Worm (Caenorhabditis elegans) whole organism, late embryonic: ENCODE data around the gene glb-5.

Source experiments
- C08G9.2 ChIP-seq: sonication (generic microtip); optimal IDR thresholded peaks from 2 replicates; lab custom pipeline; 2016; ENCODE audit warnings: mild to moderate bottlenecking, missing genetic modification characterization, moderate library complexity, missing compliant biosample characterization
- C38D4.7 ChIP-seq: fragments of 200-800 bp; sonication (Bioruptor generic); optimal IDR thresholded peaks from 2 replicates; lab custom pipeline; 2018; ENCODE audit warnings: mild to moderate bottlenecking, missing genetic modification characterization, moderate library complexity, missing compliant biosample characterization
- K09A11.1 ChIP-seq: sonication (generic microtip); optimal IDR thresholded peaks from 2 replicates; lab custom pipeline; 2017; ENCODE audit warnings: antibody characterized with exemption, mild to moderate bottlenecking, missing genetic modification characterization, missing compliant biosample characterization; ENCODE audit not compliant: insufficient read depth
- T23F11.4 ChIP-seq: fragments of 200-800 bp; sonication (Bioruptor generic); optimal IDR thresholded peaks from 2 replicates; lab custom pipeline; 2018; ENCODE audit warnings: mild to moderate bottlenecking, missing genetic modification characterization, missing compliant biosample characterization
- ahr-1 ChIP-seq: sonication (generic microtip); optimal IDR thresholded peaks from 2 replicates; lab custom pipeline; 2016; ENCODE audit warnings: missing genetic modification characterization, missing compliant biosample characterization
- ama-1 ChIP-seq: fragments of 150-350 bp; optimal IDR thresholded peaks from 2 replicates; lab custom pipeline; 2014
- ceh-14 ChIP-seq: sonication (generic microtip); optimal IDR thresholded peaks from 2 replicates; lab custom pipeline; 2016; ENCODE audit warnings: missing genotype, missing genetic modification characterization, missing compliant biosample characterization
- ceh-18 ChIP-seq: sonication (generic microtip); optimal IDR thresholded peaks from 2 replicates; lab custom pipeline; 2016; ENCODE audit warnings: missing genetic modification characterization, missing compliant biosample characterization
- ceh-19 ChIP-seq: fragments of 200-800 bp; sonication (Bioruptor generic); optimal IDR thresholded peaks from 2 replicates; lab custom pipeline; 2018; ENCODE audit warnings: mild to moderate bottlenecking, missing genetic modification characterization, missing compliant biosample characterization
- ceh-30 ChIP-seq: fragments of 150-350 bp; optimal IDR thresholded peaks from 2 replicates; lab custom pipeline; 2014; ENCODE audit warnings: missing biosample characterization, missing genetic modification characterization
- ceh-34 ChIP-seq: sonication (generic microtip); optimal IDR thresholded peaks from 2 replicates; lab custom pipeline; 2016; ENCODE audit warnings: mild to moderate bottlenecking, missing genetic modification characterization, missing compliant biosample characterization
- ceh-48 ChIP-seq: sonication (generic microtip); optimal IDR thresholded peaks from 2 replicates; lab custom pipeline; 2016; ENCODE audit warnings: missing genetic modification characterization, inconsistent platforms, missing compliant biosample characterization
- ceh-6 ChIP-seq: fragments of 200-800 bp; sonication (Bioruptor generic); optimal IDR thresholded peaks from 2 replicates; lab custom pipeline; 2018; ENCODE audit warnings: mild to moderate bottlenecking, missing genetic modification characterization, missing compliant biosample characterization
- che-1 ChIP-seq: sonication (generic microtip); optimal IDR thresholded peaks from 2 replicates; lab custom pipeline; 2016; ENCODE audit warnings: mild to moderate bottlenecking, missing genetic modification characterization, missing compliant biosample characterization
- dmd-4 ChIP-seq: sonication (generic microtip); optimal IDR thresholded peaks from 2 replicates; lab custom pipeline; 2016; ENCODE audit warnings: borderline replicate concordance, missing genetic modification characterization, missing compliant biosample characterization
- dve-1 ChIP-seq: sonication (generic microtip); optimal IDR thresholded peaks from 2 replicates; lab custom pipeline; 2017; ENCODE audit warnings: antibody characterized with exemption, mild to moderate bottlenecking, missing genetic modification characterization, missing compliant biosample characterization
- eyg-1 ChIP-seq: sonication (generic microtip); optimal IDR thresholded peaks from 2 replicates; lab custom pipeline; 2016; ENCODE audit warnings: missing genotype, missing genetic modification characterization, missing compliant biosample characterization
- fax-1 ChIP-seq: sonication (generic microtip); optimal IDR thresholded peaks from 2 replicates; lab custom pipeline; 2016; ENCODE audit warnings: missing genotype, missing genetic modification characterization, missing compliant biosample characterization
- fkh-10 ChIP-seq: fragments of 150-350 bp; optimal IDR thresholded peaks from 2 replicates; lab custom pipeline; 2014; ENCODE audit warnings: missing biosample characterization, missing genetic modification reagents, missing genetic modification characterization
- fkh-6 ChIP-seq: sonication (generic microtip); optimal IDR thresholded peaks from 2 replicates; lab custom pipeline; 2016; ENCODE audit warnings: missing genetic modification characterization, missing compliant biosample characterization
- hlh-13 ChIP-seq: fragments of 200-800 bp; sonication (Bioruptor generic); optimal IDR thresholded peaks from 2 replicates; lab custom pipeline; 2018; ENCODE audit warnings: mild to moderate bottlenecking, missing genetic modification characterization, missing compliant biosample characterization
- hlh-15 ChIP-seq: sonication (generic microtip); optimal IDR thresholded peaks from 2 replicates; lab custom pipeline; 2016; ENCODE audit warnings: missing genetic modification characterization, missing compliant biosample characterization
- hlh-6 ChIP-seq: sonication (generic microtip); optimal IDR thresholded peaks from 2 replicates; lab custom pipeline; 2016; ENCODE audit warnings: missing genotype, missing genetic modification characterization, missing compliant biosample characterization
- lim-6 ChIP-seq: sonication (generic microtip); optimal IDR thresholded peaks from 2 replicates; lab custom pipeline; 2016; ENCODE audit warnings: missing genetic modification characterization, missing compliant biosample characterization
- lin-11 ChIP-seq: fragments of 200-800 bp; sonication (Bioruptor generic); optimal IDR thresholded peaks from 2 replicates; lab custom pipeline; 2018; ENCODE audit warnings: mild to moderate bottlenecking, missing genetic modification characterization, missing compliant biosample characterization
- madf-2 ChIP-seq: sonication (generic microtip); optimal IDR thresholded peaks from 2 replicates; lab custom pipeline; 2017; ENCODE audit warnings: missing genetic modification characterization, missing compliant biosample characterization
- nfya-1 ChIP-seq: sonication (generic microtip); optimal IDR thresholded peaks from 2 replicates; lab custom pipeline; 2017; ENCODE audit warnings: missing genetic modification characterization, mild to moderate bottlenecking, missing compliant biosample characterization, antibody characterized with exemption, moderate library complexity
- nhr-11 ChIP-seq: fragments of 150-350 bp; optimal IDR thresholded peaks from 2 replicates; lab custom pipeline; 2014; ENCODE audit warnings: missing biosample characterization, missing genetic modification characterization
- nhr-232 ChIP-seq: sonication (generic microtip); optimal IDR thresholded peaks from 2 replicates; lab custom pipeline; 2016; ENCODE audit warnings: missing genetic modification characterization, missing compliant biosample characterization
- npax-4 ChIP-seq: sonication (generic microtip); optimal IDR thresholded peaks from 2 replicates; lab custom pipeline; 2016; ENCODE audit warnings: missing genetic modification characterization, missing compliant biosample characterization
- odd-2 ChIP-seq: sonication (generic microtip); optimal IDR thresholded peaks from 2 replicates; lab custom pipeline; 2017; ENCODE audit warnings: antibody characterized with exemption, mild to moderate bottlenecking, missing genetic modification characterization, missing compliant biosample characterization
- pat-9 ChIP-seq: fragments of 200-800 bp; sonication (Bioruptor generic); optimal IDR thresholded peaks from 2 replicates; lab custom pipeline; 2018; ENCODE audit warnings: mild to moderate bottlenecking, missing genetic modification characterization, moderate library complexity, missing compliant biosample characterization
- pax-1 ChIP-seq: fragments of 150-350 bp; optimal IDR thresholded peaks from 2 replicates; lab custom pipeline; 2014; ENCODE audit warnings: missing biosample characterization, missing genetic modification characterization
- pros-1 ChIP-seq: fragments of 150-350 bp; optimal IDR thresholded peaks from 2 replicates; lab custom pipeline; 2014; ENCODE audit warnings: missing biosample characterization, missing genetic modification reagents, missing genetic modification characterization
- ref-2 ChIP-seq: sonication (generic microtip); optimal IDR thresholded peaks from 2 replicates; lab custom pipeline; 2016; ENCODE audit warnings: missing genetic modification characterization, missing compliant biosample characterization
- rnt-1 ChIP-seq: sonication (generic microtip); optimal IDR thresholded peaks from 2 replicates; lab custom pipeline; 2016; ENCODE audit warnings: missing genetic modification characterization, missing compliant biosample characterization
- sox-2 ChIP-seq: fragments of 200-800 bp; sonication (Bioruptor generic); IDR thresholded peaks from 2 replicates; pipeline ENCODE4 v1.3.6; 2022; ENCODE audit warnings: missing genetic modification reagents, missing genetic modification characterization, missing compliant biosample characterization
- sox-4 ChIP-seq: sonication (generic microtip); optimal IDR thresholded peaks from 2 replicates; lab custom pipeline; 2017; ENCODE audit warnings: mild to moderate bottlenecking, missing genetic modification characterization, inconsistent platforms, missing compliant biosample characterization
- syd-9 ChIP-seq: sonication (generic microtip); optimal IDR thresholded peaks from 2 replicates; lab custom pipeline; 2016; ENCODE audit warnings: mild to moderate bottlenecking, missing genetic modification characterization, moderate library complexity, missing compliant biosample characterization
- tbx-2 ChIP-seq: sonication (generic microtip); optimal IDR thresholded peaks from 2 replicates; lab custom pipeline; 2016; ENCODE audit warnings: missing genetic modification characterization, missing compliant biosample characterization
- unc-3 ChIP-seq, 2 experiments: fragments of 200-800 bp in 1 of 2; sonication (Bioruptor generic) in 1 of 2; sonication (generic microtip) in 1 of 2; conservative IDR thresholded peaks in 1 of 2; optimal IDR thresholded peaks in 1 of 2; 2 replicates each; pipeline versions ENCODE4 v1.3.6 to Lab custom; 2016 to 2022; ENCODE audit warnings: missing compliant biosample characterization in 2 of 2, missing genetic modification characterization in 2 of 2, missing genetic modification reagents in 1 of 2
- unc-42 ChIP-seq: sonication (generic microtip); optimal IDR thresholded peaks from 2 replicates; lab custom pipeline; 2016; ENCODE audit warnings: missing genotype, missing genetic modification characterization, missing compliant biosample characterization
- unc-86 ChIP-seq: sonication (generic microtip); optimal IDR thresholded peaks from 2 replicates; lab custom pipeline; 2016; ENCODE audit warnings: missing genetic modification characterization, missing compliant biosample characterization
- zip-5 ChIP-seq: sonication (generic microtip); optimal IDR thresholded peaks from 2 replicates; lab custom pipeline; 2016; ENCODE audit warnings: missing genetic modification characterization, missing compliant biosample characterization
- ztf-16 ChIP-seq: sonication (generic microtip); optimal IDR thresholded peaks from 2 replicates; lab custom pipeline; 2017; ENCODE audit warnings: missing genetic modification characterization, missing compliant biosample characterization

The glb-5 gene

DNA sequence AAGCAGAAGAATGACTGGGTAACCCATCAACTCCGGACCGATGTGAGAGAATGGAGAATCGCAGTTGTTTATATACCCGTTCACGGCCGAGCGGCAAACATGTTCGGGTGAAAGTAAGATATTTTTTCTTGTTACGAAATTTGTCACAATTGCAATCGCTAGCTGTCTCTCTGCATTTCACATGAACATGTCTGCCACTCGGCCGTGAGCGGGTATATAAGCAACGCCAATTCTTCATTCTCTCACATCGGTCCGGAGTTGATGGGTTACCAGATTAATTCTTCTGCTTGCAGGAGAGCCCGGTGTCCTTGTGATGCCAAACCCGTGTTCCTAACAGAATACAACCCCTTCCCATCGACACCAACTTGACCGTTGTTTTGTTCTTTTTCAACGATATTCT is 28.4 kb downstream of the glb-5 start:
- no peak for TF ChIP-seq pax-1 (tag; lab: Kevin White, UChicago)

DNA sequence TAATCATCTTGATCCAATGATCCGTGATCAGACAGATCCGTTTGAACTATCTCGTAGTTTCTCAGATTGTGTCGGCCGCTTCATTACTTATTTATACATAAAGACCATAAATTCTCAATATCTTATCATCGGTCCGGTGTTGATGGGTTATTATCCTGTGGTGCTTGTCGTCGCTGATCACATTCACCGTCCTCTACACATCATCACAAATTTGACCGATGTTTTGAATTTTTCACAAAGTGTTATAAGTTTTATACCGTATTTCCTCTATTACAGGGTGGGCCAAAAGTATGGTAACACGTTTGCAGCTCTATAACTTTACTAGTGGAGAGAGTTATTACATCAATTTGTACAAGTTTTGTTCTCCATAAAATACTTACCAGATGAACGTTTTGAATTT is 29.3 kb downstream of the glb-5 start:
- no peak for TF ChIP-seq C38D4.7 (GFP tag; lab: Kevin White, UChicago)
- TF ChIP-seq madf-2 (tag; lab: Kevin White, UChicago): no peak
- TF ChIP-seq eyg-1 (tag; lab: Kevin White, UChicago): no peak
- no peak for TF ChIP-seq ama-1 (lab: Kevin White, UChicago)
- no peak for TF ChIP-seq nhr-232 (tag; lab: Kevin White, UChicago)
- TF ChIP-seq ceh-48: no peak
- TF ChIP-seq nhr-11 (tag; lab: Kevin White, UChicago): no peak
- no peak for TF ChIP-seq hlh-6 (tag; lab: Kevin White, UChicago)
- TF ChIP-seq ceh-34 (tag; lab: Kevin White, UChicago): no peak
- TF ChIP-seq dve-1 (tag; lab: Kevin White, UChicago): no peak
- no peak for TF ChIP-seq zip-5 (tag; lab: Kevin White, UChicago)
- no peak for TF ChIP-seq ref-2
- no peak for TF ChIP-seq fkh-10
- TF ChIP-seq hlh-13 (GFP tag; lab: Kevin White, UChicago): no peak
- no peak for TF ChIP-seq fkh-6
- no peak for TF ChIP-seq unc-86
- TF ChIP-seq lin-11 (tag; lab: Kevin White, UChicago): no peak
- no peak for TF ChIP-seq ceh-18 (tag; lab: Kevin White, UChicago)
- TF ChIP-seq tbx-2 (tag; lab: Kevin White, UChicago): no peak
- no peak for TF ChIP-seq ceh-30 (tag; lab: Kevin White, UChicago)

DNA sequence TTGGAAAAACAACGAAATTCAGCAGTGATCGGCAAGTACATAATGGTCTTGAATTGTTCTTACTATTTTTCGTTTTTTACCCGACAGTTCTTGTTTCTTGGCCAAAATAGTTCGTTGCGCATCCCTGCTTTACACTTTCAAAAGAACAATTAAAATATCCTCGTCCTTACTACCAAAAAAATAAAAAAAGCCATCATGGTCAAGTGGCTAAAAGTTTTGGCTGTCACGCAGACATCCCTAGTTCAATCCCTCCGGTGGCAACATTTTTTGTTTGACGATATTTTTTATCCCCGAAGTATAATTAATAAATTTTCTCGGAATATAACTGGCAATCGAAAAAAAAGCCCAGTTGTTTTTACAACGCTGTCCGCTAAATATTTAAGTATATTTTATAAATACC is 33.2 kb downstream of the glb-5 start:
- no peak for TF ChIP-seq sox-4
- TF ChIP-seq ceh-19 (GFP tag; lab: Kevin White, UChicago): no peak
- no peak for TF ChIP-seq nfya-1 (tag; lab: Kevin White, UChicago)
- TF ChIP-seq rnt-1 (tag; lab: Kevin White, UChicago): no peak
- no peak for TF ChIP-seq lim-6 (tag; lab: Kevin White, UChicago)
- no peak for TF ChIP-seq ceh-30 (tag; lab: Kevin White, UChicago)
- no peak for TF ChIP-seq odd-2 (tag; lab: Kevin White, UChicago)
- no peak for TF ChIP-seq unc-3 (GFP tag; conservative IDR thresholded peaks at IDR 0.05; lab: Robert Waterston, UW)
- no peak for TF ChIP-seq unc-3 (tag; optimal IDR thresholded peaks at IDR 0.05; lab: Kevin White, UChicago)
- TF ChIP-seq T23F11.4: no peak
- TF ChIP-seq ceh-6: no peak
- TF ChIP-seq dmd-4 (tag; lab: Kevin White, UChicago): no peak
- TF ChIP-seq tbx-2 (tag; lab: Kevin White, UChicago): no peak

DNA sequence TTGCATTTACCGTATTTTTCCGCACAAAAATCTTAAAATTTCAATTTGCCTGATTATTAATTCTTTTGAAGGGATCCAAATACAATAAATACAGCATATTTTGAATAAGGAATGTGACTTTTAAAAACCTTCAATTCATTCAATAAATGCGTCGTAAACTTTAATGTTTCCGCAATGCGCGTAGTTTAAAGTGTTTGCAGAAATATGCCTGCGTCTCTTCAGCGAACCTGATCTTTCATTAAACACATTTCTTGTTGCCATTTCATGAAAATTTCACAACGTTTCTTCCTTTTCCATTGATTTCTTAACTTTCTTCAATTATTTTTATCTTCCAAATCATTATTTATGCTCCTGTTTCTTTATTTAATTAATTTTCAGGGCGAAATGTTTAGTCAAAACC is 33.6 kb downstream of the glb-5 start, which contains the start of gene vps-37:
vps-37 (plus strand) TSS at position 378 of the 400 bp plus-strand sequence.
- TF ChIP-seq rnt-1 (tag; lab: Kevin White, UChicago) (no peak), ceh-18 (tag; lab: Kevin White, UChicago) (no peak), T23F11.4 (no peak), nhr-232 (tag; lab: Kevin White, UChicago) (no peak), unc-3 (GFP tag; conservative IDR thresholded peaks at IDR 0.05; lab: Robert Waterston, UW) (no peak), unc-3 (tag; optimal IDR thresholded peaks at IDR 0.05; lab: Kevin White, UChicago) (peak; percentile 47), C08G9.2 (tag; lab: Kevin White, UChicago) (no peak), pat-9 (no peak), pax-1 (tag; lab: Kevin White, UChicago) (peak; percentile 61), fax-1 (no peak), lim-6 (tag; lab: Kevin White, UChicago) (no peak), ceh-30 (tag; lab: Kevin White, UChicago) (peak; percentile 44), madf-2 (tag; lab: Kevin White, UChicago) (peak; percentile 19), syd-9 (tag; lab: Kevin White, UChicago) (no peak), che-1 (tag; lab: Kevin White, UChicago) (no peak), ceh-48 (peak; percentile 35), ceh-6 (no peak), pros-1 (tag; lab: Kevin White, UChicago) (no peak), npax-4 (tag; lab: Kevin White, UChicago) (no peak), odd-2 (tag; lab: Kevin White, UChicago) (no peak), K09A11.1 (tag; lab: Kevin White, UChicago) (no peak), unc-42 (tag; lab: Kevin White, UChicago) (peak; percentile 90), ztf-16 (tag; lab: Kevin White, UChicago) (no peak), zip-5 (tag; lab: Kevin White, UChicago) (peak; percentile 3), ceh-14 (peak; percentile 36), ahr-1 (no peak), dve-1 (tag; lab: Kevin White, UChicago) (no peak), hlh-15 (no peak), sox-4 (no peak), sox-2 (GFP tag; lab: Robert Waterston, UW) (no peak), nfya-1 (tag; lab: Kevin White, UChicago) (peak; percentile 59), hlh-13 (GFP tag; lab: Kevin White, UChicago) (no peak)
